Worm (Caenorhabditis elegans) whole organism, L4 larva: ENCODE measurements around the gene Y50D4A.10.

ENCODE experiments used
- F10B5.3 ChIP-seq: sonication (generic microtip); optimal IDR thresholded peaks from 2 replicates; lab custom pipeline; 2016; ENCODE audit warnings: mild to moderate bottlenecking, missing genetic modification characterization, missing compliant biosample characterization
- R02D3.7 ChIP-seq: fragments of 150-350 bp; sonication (generic microtip); optimal IDR thresholded peaks from 3 replicates; lab custom pipeline; 2014; ENCODE audit warnings: missing biosample characterization, missing genetic modification characterization
- T26A8.4 ChIP-seq: fragments of 200-800 bp; sonication (Bioruptor generic); IDR thresholded peaks from 2 replicates; pipeline ENCODE4 v1.3.6; 2022; ENCODE audit warnings: missing genetic modification characterization, missing compliant biosample characterization
- Y105C5A.15 ChIP-seq: fragments of 200-800 bp; sonication (Bioruptor generic); IDR thresholded peaks from 2 replicates; pipeline ENCODE4 v1.3.6; 2022; ENCODE audit warnings: missing genetic modification characterization, missing compliant biosample characterization
- Y48G9A.11 ChIP-seq: fragments of 200-800 bp; sonication (Bioruptor generic); IDR thresholded peaks from 2 replicates; pipeline ENCODE4 v1.3.6; 2022; ENCODE audit warnings: missing genetic modification reagents, missing genetic modification characterization, missing compliant biosample characterization
- Y5F2A.4 ChIP-seq: fragments of 200-800 bp; sonication (Bioruptor generic); optimal IDR thresholded peaks from 2 replicates; lab custom pipeline; 2018; ENCODE audit warnings: mild to moderate bottlenecking, missing genetic modification characterization, missing compliant biosample characterization
- ZK546.5 ChIP-seq, 2 experiments: sonication (generic microtip); optimal IDR thresholded peaks; 2 replicates each; lab custom pipeline; 2017; ENCODE audit warnings: missing biosample characterization in 2 of 2, missing genetic modification characterization in 2 of 2
- aha-1 ChIP-seq: fragments of 150-350 bp; peaks from one replicate; lab custom pipeline; 2014; ENCODE audit warnings: missing biosample characterization, missing genetic modification characterization
- aly-2 ChIP-seq: sonication (generic microtip); optimal IDR thresholded peaks from 2 replicates; lab custom pipeline; 2018; ENCODE audit warnings: missing biosample characterization, missing genetic modification characterization
- arid-1 ChIP-seq: fragments of 200-800 bp; sonication (Bioruptor generic); conservative IDR thresholded peaks from 2 replicates; pipeline ENCODE4 v1.3.6; 2022; ENCODE audit warnings: missing genetic modification reagents, missing genetic modification characterization, missing compliant biosample characterization
- attf-4 ChIP-seq: sonication (generic microtip); optimal IDR thresholded peaks from 3 replicates; lab custom pipeline; 2017; ENCODE audit warnings: missing biosample characterization, missing genetic modification characterization
- ceh-28 ChIP-seq: fragments of 150-350 bp; optimal IDR thresholded peaks from 2 replicates; lab custom pipeline; 2014; ENCODE audit warnings: missing biosample characterization, missing genetic modification reagents, missing genetic modification characterization
- ceh-82 ChIP-seq: sonication (generic microtip); optimal IDR thresholded peaks from 2 replicates; lab custom pipeline; 2017; ENCODE audit warnings: missing biosample characterization, missing genetic modification characterization
- ctbp-1 ChIP-seq: fragments of 200-800 bp; sonication (Bioruptor generic); IDR thresholded peaks from 2 replicates; pipeline ENCODE4 v1.3.6; 2022; ENCODE audit warnings: missing genetic modification reagents, missing genetic modification characterization, missing compliant biosample characterization
- daf-16 ChIP-seq, 3 experiments: sonication (generic microtip); optimal IDR thresholded peaks; 2 replicates each; lab custom pipeline; 2016 to 2017; ENCODE audit warnings: missing genetic modification characterization in 3 of 3, missing genetic modification reagents in 3 of 3, mild to moderate bottlenecking in 2 of 3, missing compliant biosample characterization in 2 of 3, missing biosample characterization in 1 of 3, moderate library complexity in 1 of 3
- daf-19 ChIP-seq: fragments of 200-800 bp; sonication (Bioruptor generic); conservative IDR thresholded peaks from 2 replicates; pipeline ENCODE4 v1.3.6; 2022; ENCODE audit warnings: missing genetic modification characterization, missing compliant biosample characterization
- daf-8 ChIP-seq: fragments of 200-800 bp; sonication (Bioruptor generic); IDR thresholded peaks from 2 replicates; pipeline ENCODE4 v1.3.6; 2022; ENCODE audit warnings: missing genetic modification characterization, missing compliant biosample characterization
- dmd-8 ChIP-seq: fragments of 200-800 bp; sonication (Bioruptor generic); IDR thresholded peaks from 2 replicates; pipeline ENCODE4 v1.3.6; 2022; ENCODE audit warnings: missing genetic modification characterization, missing compliant biosample characterization
- duxl-1 ChIP-seq: sonication (generic microtip); optimal IDR thresholded peaks from 2 replicates; lab custom pipeline; 2016; ENCODE audit warnings: mild to moderate bottlenecking, missing genetic modification characterization, moderate library complexity, missing compliant biosample characterization; ENCODE audit not compliant: poor library complexity
- dve-1 ChIP-seq: sonication (generic microtip); optimal IDR thresholded peaks from 2 replicates; lab custom pipeline; 2017; ENCODE audit warnings: antibody characterized with exemption, mild to moderate bottlenecking, missing genetic modification characterization, missing compliant biosample characterization; ENCODE audit not compliant: insufficient read depth
- egl-27 ChIP-seq: sonication (generic microtip); optimal IDR thresholded peaks from 3 replicates; lab custom pipeline; 2017; ENCODE audit warnings: missing biosample characterization, missing genetic modification reagents, missing genetic modification characterization
- hif-1 ChIP-seq, 2 experiments: sonication (generic microtip); optimal IDR thresholded peaks; 2 replicates each; lab custom pipeline; 2016 to 2017; ENCODE audit warnings: missing compliant biosample characterization in 2 of 2, missing genetic modification characterization in 2 of 2, missing genetic modification reagents in 2 of 2, missing genotype in 2 of 2, mild to moderate bottlenecking in 1 of 2
- hmg-1.1 ChIP-seq: fragments of 200-800 bp; sonication (Bioruptor generic); IDR thresholded peaks from 2 replicates; pipeline ENCODE4 v1.3.6; 2022; ENCODE audit warnings: missing genetic modification reagents, missing genetic modification characterization, missing compliant biosample characterization
- lin-13 ChIP-seq: fragments of 150-350 bp; optimal IDR thresholded peaks from 2 replicates; lab custom pipeline; 2014; ENCODE audit warnings: missing biosample characterization, missing genetic modification reagents, missing genetic modification characterization
- lin-15B ChIP-seq: fragments of 150-350 bp; sonication (generic microtip); optimal IDR thresholded peaks from 3 replicates; lab custom pipeline; 2014; ENCODE audit warnings: missing biosample characterization, missing genetic modification characterization
- lir-3 ChIP-seq: sonication (generic microtip); optimal IDR thresholded peaks from 2 replicates; lab custom pipeline; 2016; ENCODE audit warnings: mild to moderate bottlenecking, missing genetic modification characterization, missing compliant biosample characterization
- mdt-29 ChIP-seq: fragments of 200-800 bp; sonication (Bioruptor generic); IDR thresholded peaks from 2 replicates; pipeline ENCODE4 v1.3.6; 2022; ENCODE audit warnings: missing genetic modification reagents, missing genetic modification characterization, missing compliant biosample characterization
- mes-2 ChIP-seq: sonication (generic microtip); optimal IDR thresholded peaks from 2 replicates; lab custom pipeline; 2016; ENCODE audit warnings: missing genotype, mild to moderate bottlenecking, missing genetic modification characterization, missing compliant biosample characterization; ENCODE audit not compliant: poor library complexity, severe bottlenecking
- mxl-2 ChIP-seq: fragments of 200-800 bp; sonication (Bioruptor generic); conservative IDR thresholded peaks from 2 replicates; pipeline ENCODE4 v1.3.6; 2022; ENCODE audit warnings: missing genetic modification reagents, missing genetic modification characterization, missing compliant biosample characterization
- mxl-3 ChIP-seq: fragments of 200-800 bp; sonication (Bioruptor generic); optimal IDR thresholded peaks from 2 replicates; lab custom pipeline; 2018; ENCODE audit warnings: mild to moderate bottlenecking, missing genetic modification characterization, missing compliant biosample characterization
- nhr-10 ChIP-seq: fragments of 150-350 bp; optimal IDR thresholded peaks from 2 replicates; lab custom pipeline; 2014; ENCODE audit warnings: missing biosample characterization, missing genetic modification characterization
- nhr-102 ChIP-seq: sonication (generic microtip); optimal IDR thresholded peaks from 2 replicates; lab custom pipeline; 2016; ENCODE audit warnings: mild to moderate bottlenecking, missing genetic modification characterization, moderate library complexity, missing compliant biosample characterization
- nhr-111 ChIP-seq: fragments of 200-800 bp; sonication (Bioruptor generic); optimal IDR thresholded peaks from 2 replicates; lab custom pipeline; 2018; ENCODE audit warnings: mild to moderate bottlenecking, missing genetic modification characterization, missing compliant biosample characterization
- nhr-237 ChIP-seq: sonication (generic microtip); optimal IDR thresholded peaks from 2 replicates; lab custom pipeline; 2017; ENCODE audit warnings: missing biosample characterization, missing genetic modification characterization
- nhr-28 ChIP-seq: fragments of 150-350 bp; optimal IDR thresholded peaks from 2 replicates; lab custom pipeline; 2014; ENCODE audit warnings: missing biosample characterization, missing genetic modification characterization
- nhr-48 ChIP-seq: sonication (generic microtip); optimal IDR thresholded peaks from 2 replicates; lab custom pipeline; 2016; ENCODE audit warnings: mild to moderate bottlenecking, missing genetic modification characterization, missing compliant biosample characterization
- pha-4 ChIP-seq, 2 experiments: fragments of 150-350 bp in 1 of 2; fragments of 200-800 bp in 1 of 2; sonication (Bioruptor generic) in 1 of 2; IDR thresholded peaks in 1 of 2; optimal IDR thresholded peaks in 1 of 2; 2 replicates each; pipeline versions ENCODE4 v1.3.6 to Lab custom; 2014 to 2022; ENCODE audit warnings: missing genetic modification characterization in 2 of 2, missing genetic modification reagents in 2 of 2, missing biosample characterization in 1 of 2, missing compliant biosample characterization in 1 of 2
- php-3 ChIP-seq: fragments of 200-800 bp; sonication (Bioruptor generic); IDR thresholded peaks from 2 replicates; pipeline ENCODE4 v1.3.6; 2022; ENCODE audit warnings: missing genetic modification reagents, missing genetic modification characterization, missing compliant biosample characterization
- rbr-2 ChIP-seq: sonication (generic microtip); optimal IDR thresholded peaks from 2 replicates; lab custom pipeline; 2016; ENCODE audit warnings: missing genotype, missing genetic modification characterization, missing compliant biosample characterization
- saeg-2 ChIP-seq: fragments of 200-800 bp; sonication (Bioruptor generic); IDR thresholded peaks from 2 replicates; pipeline ENCODE4 v1.3.6; 2022; ENCODE audit warnings: missing genetic modification reagents, missing genetic modification characterization, missing compliant biosample characterization
- sdz-12 ChIP-seq: fragments of 200-800 bp; sonication (Bioruptor generic); optimal IDR thresholded peaks from 2 replicates; lab custom pipeline; 2018; ENCODE audit warnings: mild to moderate bottlenecking, missing genetic modification characterization, missing compliant biosample characterization
- tra-1 ChIP-seq: fragments of 200-800 bp; sonication (Bioruptor generic); IDR thresholded peaks from 2 replicates; pipeline ENCODE4 v1.3.6; 2022; ENCODE audit warnings: missing genetic modification reagents, missing genetic modification characterization, missing compliant biosample characterization
- unc-39 ChIP-seq: sonication (generic microtip); optimal IDR thresholded peaks from 2 replicates; lab custom pipeline; 2017; ENCODE audit warnings: missing biosample characterization, missing genetic modification characterization
- unc-62 ChIP-seq, 3 experiments: fragments of 150-350 bp in 1 of 3; sonication (generic microtip); optimal IDR thresholded peaks in 2 of 3; peaks in 1 of 3; 1 replicate in 1 of 3; 2 replicates in 2 of 3; lab custom pipeline; 2014 to 2017; ENCODE audit warnings: missing biosample characterization in 3 of 3, missing genetic modification characterization in 3 of 3, missing genetic modification reagents in 3 of 3, missing genotype in 1 of 3
- vab-7 ChIP-seq: fragments of 200-800 bp; sonication (Bioruptor generic); IDR thresholded peaks from 2 replicates; pipeline ENCODE4 v1.3.6; 2022; ENCODE audit warnings: missing genetic modification reagents, missing genetic modification characterization, missing compliant biosample characterization
- zip-2 ChIP-seq: fragments of 150-350 bp; optimal IDR thresholded peaks from 2 replicates; lab custom pipeline; 2014; ENCODE audit warnings: missing biosample characterization, missing genetic modification characterization
- ztf-11 ChIP-seq: fragments of 150-350 bp; optimal IDR thresholded peaks from 2 replicates; lab custom pipeline; 2014; ENCODE audit warnings: missing biosample characterization, missing genetic modification characterization
- ztf-7 ChIP-seq: fragments of 150-350 bp; optimal IDR thresholded peaks from 2 replicates; lab custom pipeline; 2014; ENCODE audit warnings: missing biosample characterization, missing genetic modification characterization

Y50D4A.10 gene

DNA sequence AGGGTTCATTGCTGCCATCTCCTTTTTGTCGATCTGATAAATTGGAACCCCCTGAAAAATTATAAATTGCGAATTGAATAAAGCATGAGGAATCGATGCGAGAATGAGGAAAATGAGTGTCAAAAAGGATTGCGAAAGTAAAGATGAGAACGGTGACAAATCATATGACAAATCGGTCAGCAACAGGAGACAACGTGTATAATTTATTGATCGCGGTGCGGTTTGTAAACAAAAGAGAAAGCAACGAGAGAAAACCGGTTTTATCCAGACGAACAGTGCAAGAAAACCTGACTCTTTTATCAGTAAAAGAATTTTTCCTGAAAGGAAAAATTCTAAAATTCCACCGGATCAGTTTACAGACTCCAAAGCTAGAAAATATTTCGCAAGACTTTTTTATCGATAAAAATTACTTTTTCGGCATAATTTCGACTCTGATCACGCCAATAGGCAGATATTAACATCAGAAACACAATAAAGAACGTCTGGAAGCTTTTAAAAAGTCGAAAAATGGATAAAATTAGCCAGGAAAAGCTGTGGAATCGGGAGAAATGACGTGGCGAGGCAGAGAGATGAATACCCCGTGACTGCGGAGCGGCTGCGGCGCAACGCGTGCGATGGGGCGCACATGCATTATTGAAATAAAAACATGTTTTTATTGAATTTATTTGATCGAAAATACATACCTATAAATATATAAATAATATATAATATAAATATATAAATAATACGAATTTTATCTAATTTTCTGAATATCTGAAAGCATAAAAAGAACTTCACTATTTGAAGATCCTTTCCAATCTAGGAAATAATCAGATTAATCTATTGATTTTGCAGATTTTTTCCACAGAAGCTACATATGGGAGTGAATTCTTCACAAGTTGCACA is 43.8 kb upstream of the Y50D4A.10 start, which contains the start of the genes rab-1 and C39F7.5 (continued):
- TF ChIP-seq hif-1 (tag; optimal IDR thresholded peaks at IDR 0.05; lab: Kevin White, UChicago) (peak in 1 of 2 experiments; percentile 20), lin-15B (tag; lab: Kevin White, UChicago) (no peak), ztf-11 (no peak), saeg-2 (GFP tag; lab: Robert Waterston, UW) (no peak), Y48G9A.11 (no peak), R02D3.7 (tag; lab: Kevin White, UChicago) (no peak), daf-8 (no peak), aha-1 (peak; percentile 90), attf-4 (tag; lab: Kevin White, UChicago) (no peak), duxl-1 (tag; lab: Kevin White, UChicago) (no peak), arid-1 (no peak), daf-19 (GFP tag; lab: Robert Waterston, UW) (no peak), lin-13 (GFP tag; lab: Kevin White, UChicago) (peak; percentile 16), mxl-2 (GFP tag; lab: Robert Waterston, UW) (no peak), php-3 (no peak), Y5F2A.4 (no peak), hmg-1.1 (GFP tag; lab: Robert Waterston, UW) (no peak), T26A8.4 (no peak), dve-1 (tag; lab: Kevin White, UChicago) (peak; percentile 57), nhr-102 (tag; lab: Kevin White, UChicago) (peak; percentile 23), lir-3 (tag; lab: Kevin White, UChicago) (no peak), pha-4 (GFP tag; IDR thresholded peaks at IDR 0.05; lab: Robert Waterston, UW) (no peak), pha-4 (tag; optimal IDR thresholded peaks at IDR 0.05; lab: Kevin White, UChicago) (no peak), sdz-12 (no peak), ceh-28 (tag; lab: Kevin White, UChicago) (no peak), vab-7 (no peak), nhr-10 (tag; lab: Kevin White, UChicago) (no peak), mes-2 (tag; lab: Kevin White, UChicago) (peak; percentile 83), mxl-3 (GFP tag; lab: Kevin White, UChicago) (no peak), nhr-48 (tag; lab: Kevin White, UChicago) (no peak), nhr-111 (GFP tag; lab: Kevin White, UChicago) (no peak), ctbp-1 (GFP tag; lab: Robert Waterston, UW) (no peak), rbr-2 (tag; lab: Kevin White, UChicago) (peak; percentile 45), nhr-237 (tag; lab: Kevin White, UChicago) (no peak), F10B5.3 (tag; lab: Kevin White, UChicago) (no peak), ztf-7 (tag; lab: Kevin White, UChicago) (no peak), ceh-82 (tag; lab: Kevin White, UChicago) (no peak), egl-27 (tag; lab: Kevin White, UChicago) (no peak), aly-2 (no peak), nhr-28 (peak; percentile 53), mdt-29 (GFP tag; lab: Robert Waterston, UW) (no peak), dmd-8 (GFP tag; lab: Robert Waterston, UW) (no peak), tra-1 (GFP tag; lab: Robert Waterston, UW) (no peak), unc-62 (GFP tag; optimal IDR thresholded peaks at IDR 0.05 in 1 of 2; lab: Kevin White, UChicago) (no peak), unc-62 (tag; optimal IDR thresholded peaks at IDR 0.05; lab: Kevin White, UChicago) (no peak), daf-16 (GFP tag; optimal IDR thresholded peaks at IDR 0.05; lab: Kevin White, UChicago) (peak in 1 of 2 experiments; percentile 13), daf-16 (tag; optimal IDR thresholded peaks at IDR 0.05; lab: Kevin White, UChicago) (peak; percentile 74), zip-2 (tag; lab: Kevin White, UChicago) (no peak), Y105C5A.15 (GFP tag; lab: Robert Waterston, UW) (no peak), ZK546.5 (tag; optimal IDR thresholded peaks at IDR 0.05; lab: Kevin White, UChicago) (no peak), unc-39 (tag; lab: Kevin White, UChicago) (no peak)
